Fruit fly (Drosophila melanogaster): ENCODE measurements around the gene Adck5.

DNA sequence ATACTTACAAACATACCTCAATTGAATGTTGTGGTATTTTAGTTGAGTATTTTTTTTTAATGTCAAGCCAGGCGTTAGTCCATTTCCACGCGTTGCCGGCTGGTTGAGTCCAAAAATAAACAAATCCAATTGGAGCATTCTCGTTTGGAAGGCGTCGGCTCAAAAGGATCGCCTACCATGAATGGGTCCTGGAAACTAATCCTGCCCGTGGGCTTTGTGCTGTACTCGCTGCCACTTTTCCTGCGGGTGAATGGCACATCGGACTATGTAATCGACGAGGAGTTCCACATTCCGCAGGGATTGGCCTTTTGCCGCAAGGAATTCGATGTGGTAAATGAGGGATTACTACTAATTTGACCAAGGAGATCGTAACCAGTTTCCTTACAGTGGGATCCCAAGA lies 4.7 kb upstream of the Adck5 start, which contains the start of gene Alg10:
- TF ChIP-seq usp (GFP tag; optimal IDR thresholded peaks at IDR 0.05) (no peak), pan (optimal IDR thresholded peaks at IDR 0.05) (no peak), EcR (GFP tag; optimal IDR thresholded peaks at IDR 0.05) (no peak), psq (optimal IDR thresholded peaks at IDR 0.05) (no peak), CG8478 (optimal IDR thresholded peaks at IDR 0.05) (no peak), Dll (optimal IDR thresholded peaks at IDR 0.05) (no peak)

Data from whole organism.